Fruit fly (Drosophila melanogaster) whole organism, embryonic: ENCODE results near the gene HDAC6.
A peak's percentile ranks its signal among the peaks of the same experiment; 100 is the strongest.

Experiments used
- Abd-B ChIP-seq: fragments of 200-800 bp; sonication (Bioruptor generic); optimal IDR thresholded peaks from 2 replicates; lab custom pipeline; 2018; ENCODE audit warnings: missing biosample characterization, mild to moderate bottlenecking, missing genetic modification characterization, moderate library complexity
- Ada2b ChIP-seq: fragments of 200-800 bp; sonication (Bioruptor generic); IDR thresholded peaks from 2 replicates; pipeline ENCODE4 v1.3.6; 2022; ENCODE audit warnings: missing biosample characterization, missing genetic modification characterization
- CG10543 ChIP-seq: fragments of 200-800 bp; sonication (Bioruptor generic); optimal IDR thresholded peaks from 3 replicates; lab custom pipeline; 2017; ENCODE audit warnings: missing biosample characterization, mild to moderate bottlenecking, missing genetic modification characterization, moderate library complexity
- CG11398 ChIP-seq: fragments of 200-800 bp; sonication (Bioruptor generic); optimal IDR thresholded peaks from 2 replicates; lab custom pipeline; 2016; ENCODE audit warnings: missing biosample characterization, missing genetic modification characterization
- CG11696 ChIP-seq: fragments of 200-800 bp; sonication (Bioruptor generic); IDR thresholded peaks from 2 replicates; pipeline ENCODE4 v1.3.6; 2022; ENCODE audit warnings: missing biosample characterization, missing genetic modification characterization
- CG12219 ChIP-seq: fragments of 200-800 bp; sonication (Bioruptor generic); optimal IDR thresholded peaks from 3 replicates; lab custom pipeline; 2018; ENCODE audit warnings: missing biosample characterization, mild to moderate bottlenecking, missing genetic modification characterization
- CG14014 ChIP-seq: fragments of 200-800 bp; sonication (Bioruptor generic); IDR thresholded peaks from 2 replicates; pipeline ENCODE4 v1.3.6; 2022; ENCODE audit warnings: missing biosample characterization, missing genetic modification characterization
- CG15011 ChIP-seq: fragments of 200-800 bp; sonication (Bioruptor generic); optimal IDR thresholded peaks from 3 replicates; lab custom pipeline; 2018; ENCODE audit warnings: missing biosample characterization, mild to moderate bottlenecking, missing genetic modification characterization
- CG17802 ChIP-seq: fragments of 200-800 bp; sonication (Bioruptor generic); optimal IDR thresholded peaks from 2 replicates; lab custom pipeline; 2018; ENCODE audit warnings: missing biosample characterization, mild to moderate bottlenecking, missing genetic modification characterization, moderate library complexity
- CG18764 ChIP-seq: fragments of 200-800 bp; sonication (Bioruptor generic); optimal IDR thresholded peaks from 3 replicates; lab custom pipeline; 2016; ENCODE audit warnings: missing biosample characterization, missing genetic modification characterization
- CG2129 ChIP-seq: fragments of 200-800 bp; sonication (Bioruptor generic); IDR thresholded peaks from 2 replicates; pipeline ENCODE4 v1.3.6; 2022; ENCODE audit warnings: missing biosample characterization, missing genetic modification characterization; ENCODE audit not compliant: partially characterized antibody
- CG2199 ChIP-seq: fragments of 200-800 bp; sonication (Bioruptor generic); IDR thresholded peaks from 3 replicates; pipeline ENCODE4 v1.3.6; 2022; ENCODE audit warnings: missing biosample characterization, missing genetic modification characterization
- CG31224 ChIP-seq: fragments of 200-800 bp; sonication (Bioruptor generic); IDR thresholded peaks from 2 replicates; pipeline ENCODE4 v1.3.6; 2022; ENCODE audit warnings: missing biosample characterization, missing genetic modification characterization
- CG4617 ChIP-seq: fragments of 200-800 bp; sonication (Bioruptor generic); optimal IDR thresholded peaks from 3 replicates; lab custom pipeline; 2016; ENCODE audit warnings: missing biosample characterization, missing genetic modification characterization, borderline replicate concordance
- CG6765 ChIP-seq: fragments of 200-800 bp; sonication (Bioruptor generic); optimal IDR thresholded peaks from 3 replicates; lab custom pipeline; 2017; ENCODE audit warnings: missing biosample characterization, mild to moderate bottlenecking, missing genetic modification characterization
- CG6813 ChIP-seq: fragments of 200-800 bp; sonication (Bioruptor generic); optimal IDR thresholded peaks from 2 replicates; lab custom pipeline; 2017; ENCODE audit warnings: missing biosample characterization, missing genetic modification characterization, mild to moderate bottlenecking, moderate library complexity, missing genetic modification reagents
- CG7928 ChIP-seq: fragments of 200-800 bp; sonication (Bioruptor generic); optimal IDR thresholded peaks from 2 replicates; lab custom pipeline; 2017; ENCODE audit warnings: missing biosample characterization, mild to moderate bottlenecking, missing genetic modification characterization
- CrebB ChIP-seq: fragments of 200-800 bp; sonication (Bioruptor generic); optimal IDR thresholded peaks from 3 replicates; lab custom pipeline; 2018; ENCODE audit warnings: missing biosample characterization, mild to moderate bottlenecking, missing genetic modification characterization
- D19A ChIP-seq: fragments of 200-800 bp; optimal IDR thresholded peaks from 3 replicates; lab custom pipeline; 2019; ENCODE audit warnings: missing biosample characterization, mild to moderate bottlenecking, missing genetic modification characterization, moderate library complexity
- Dfd ChIP-seq, 2 experiments: fragments of >200 bp; optimal IDR thresholded peaks; 2 replicates each; lab custom pipeline; 2017; ENCODE audit warnings: missing biosample characterization in 2 of 2, missing genetic modification characterization in 2 of 2
- Dip2 ChIP-seq: fragments of 200-800 bp; sonication (Bioruptor generic); IDR thresholded peaks from 2 replicates; pipeline ENCODE4 v1.3.6; 2022; ENCODE audit warnings: missing biosample characterization, missing genetic modification characterization
- Dref ChIP-seq: fragments of 200-800 bp; sonication (Bioruptor generic); IDR thresholded peaks from 2 replicates; pipeline ENCODE4 v1.3.6; 2022; ENCODE audit warnings: missing biosample characterization, missing genetic modification characterization
- Gsc ChIP-seq: fragments of 200-800 bp; sonication (Bioruptor generic); IDR thresholded peaks from 2 replicates; pipeline ENCODE4 v1.3.6; 2022; ENCODE audit warnings: missing biosample characterization, missing genetic modification characterization
- HLH3B ChIP-seq: fragments of 200-800 bp; sonication (Bioruptor generic); IDR thresholded peaks from 2 replicates; pipeline ENCODE4 v1.3.6; 2022; ENCODE audit warnings: missing biosample characterization, missing genetic modification characterization
- Hr51 ChIP-seq, 2 experiments: fragments of 200-800 bp; sonication (Bioruptor generic); optimal IDR thresholded peaks; 2 replicates in 1 of 2; 3 replicates in 1 of 2; lab custom pipeline; 2016 to 2018; ENCODE audit warnings: missing biosample characterization in 2 of 2, missing genetic modification characterization in 2 of 2, mild to moderate bottlenecking in 1 of 2, moderate library complexity in 1 of 2
- Hsf ChIP-seq: fragments of 200-800 bp; sonication (Bioruptor generic); optimal IDR thresholded peaks from 3 replicates; lab custom pipeline; 2016; ENCODE audit warnings: missing biosample characterization, missing genetic modification characterization
- Jarid2 ChIP-seq: fragments of 200-800 bp; sonication (Bioruptor generic); optimal IDR thresholded peaks from 3 replicates; lab custom pipeline; 2017; ENCODE audit warnings: mild to moderate bottlenecking, missing biosample characterization, missing genetic modification reagents, missing genetic modification characterization
- MESR4 ChIP-seq: fragments of 200-800 bp; sonication (Bioruptor generic); optimal IDR thresholded peaks from 2 replicates; lab custom pipeline; 2018; ENCODE audit warnings: missing biosample characterization, mild to moderate bottlenecking, missing genetic modification characterization, moderate library complexity
- Mrtf ChIP-seq: fragments of 200-800 bp; sonication (Bioruptor generic); IDR thresholded peaks from 3 replicates; pipeline ENCODE4 v1.3.6; 2022; ENCODE audit warnings: missing biosample characterization, missing genetic modification characterization
- Neu2 ChIP-seq: fragments of 200-800 bp; sonication (Bioruptor generic); optimal IDR thresholded peaks from 3 replicates; lab custom pipeline; 2016; ENCODE audit warnings: missing biosample characterization, missing genetic modification characterization, borderline replicate concordance
- Sin3A ChIP-seq: fragments of >200 bp; optimal IDR thresholded peaks from 2 replicates; lab custom pipeline; 2018
- Sry-β ChIP-seq: fragments of 200-800 bp; sonication (Bioruptor generic); optimal IDR thresholded peaks from 2 replicates; lab custom pipeline; 2018; ENCODE audit warnings: missing biosample characterization, mild to moderate bottlenecking, missing genetic modification characterization, moderate library complexity
- Stat92E ChIP-seq, 3 experiments: fragments of >200 bp in 2 of 3; fragments of 200-800 bp in 1 of 3; sonication (Bioruptor generic) in 1 of 3; optimal IDR thresholded peaks; 2 replicates each; lab custom pipeline; 2017 to 2019; ENCODE audit warnings: missing biosample characterization in 3 of 3, missing genetic modification characterization in 3 of 3, mild to moderate bottlenecking in 1 of 3, moderate library complexity in 1 of 3
- Vsx1 ChIP-seq: fragments of 200-800 bp; sonication (Bioruptor generic); optimal IDR thresholded peaks from 2 replicates; lab custom pipeline; 2017; ENCODE audit warnings: missing biosample characterization, mild to moderate bottlenecking, missing genetic modification characterization, missing genetic modification reagents
- cas ChIP-seq: fragments of 200-800 bp; sonication (Bioruptor generic); IDR thresholded peaks from 2 replicates; pipeline ENCODE4 v1.3.6; 2022; ENCODE audit warnings: missing biosample characterization, missing genetic modification characterization
- dan ChIP-seq: fragments of 200-800 bp; sonication (Bioruptor generic); IDR thresholded peaks from 2 replicates; pipeline ENCODE4 v1.3.6; 2022; ENCODE audit warnings: missing biosample characterization, missing genetic modification characterization
- ems ChIP-seq: fragments of 200-800 bp; sonication (Bioruptor generic); optimal IDR thresholded peaks from 3 replicates; lab custom pipeline; 2016; ENCODE audit warnings: missing biosample characterization, missing genetic modification characterization
- eyg ChIP-seq: fragments of 200-800 bp; sonication (Bioruptor generic); optimal IDR thresholded peaks from 3 replicates; lab custom pipeline; 2016; ENCODE audit warnings: missing biosample characterization, missing genetic modification characterization
- fd96Cb ChIP-seq: fragments of 200-800 bp; sonication (Bioruptor generic); optimal IDR thresholded peaks from 2 replicates; lab custom pipeline; 2018; ENCODE audit warnings: missing biosample characterization, mild to moderate bottlenecking, missing genetic modification characterization, moderate library complexity
- grau ChIP-seq: fragments of 200-800 bp; optimal IDR thresholded peaks from 3 replicates; lab custom pipeline; 2019; ENCODE audit warnings: missing biosample characterization, mild to moderate bottlenecking, missing genetic modification characterization, moderate library complexity
- lilli ChIP-seq: fragments of 200-800 bp; sonication (Bioruptor generic); optimal IDR thresholded peaks from 3 replicates; lab custom pipeline; 2016; ENCODE audit warnings: missing biosample characterization, missing genetic modification characterization
- lov ChIP-seq, 2 experiments: fragments of 200-800 bp in 1 of 2; fragments of >200 bp in 1 of 2; sonication (Bioruptor generic) in 1 of 2; IDR thresholded peaks in 1 of 2; optimal IDR thresholded peaks in 1 of 2; 2 replicates in 1 of 2; 3 replicates in 1 of 2; pipeline versions ENCODE4 v1.3.6 to Lab custom; 2017 to 2022; ENCODE audit warnings: missing biosample characterization in 1 of 2, missing genetic modification characterization in 1 of 2
- odd ChIP-seq: fragments of 200-800 bp; sonication (Bioruptor generic); optimal IDR thresholded peaks from 2 replicates; lab custom pipeline; 2017; ENCODE audit warnings: missing biosample characterization, mild to moderate bottlenecking, missing genetic modification characterization
- pho ChIP-seq: fragments of 200-800 bp; sonication (Bioruptor generic); optimal IDR thresholded peaks from 2 replicates; lab custom pipeline; 2016; ENCODE audit warnings: missing biosample characterization, missing genetic modification characterization
- repo ChIP-seq: fragments of 200-800 bp; sonication (Bioruptor generic); optimal IDR thresholded peaks from 2 replicates; lab custom pipeline; 2016; ENCODE audit warnings: missing biosample characterization, missing genetic modification characterization
- run ChIP-seq: fragments of 200-800 bp; sonication (Bioruptor generic); optimal IDR thresholded peaks from 3 replicates; lab custom pipeline; 2018; ENCODE audit warnings: missing biosample characterization, mild to moderate bottlenecking, missing genetic modification characterization
- vnd ChIP-seq: fragments of 200-800 bp; sonication (Bioruptor generic); IDR thresholded peaks from 3 replicates; pipeline ENCODE4 v1.3.6; 2022; ENCODE audit warnings: missing biosample characterization, missing genetic modification characterization; ENCODE audit not compliant: partially characterized antibody
- yki ChIP-seq: fragments of >200 bp; optimal IDR thresholded peaks from 3 replicates; lab custom pipeline; 2018

The HDAC6 gene

dm6 chrX:15298298-15299069 lies 34.6 kb upstream of the HDAC6 start (continued):
- TF ChIP-seq MESR4 (GFP tag; lab: Kevin White, UChicago) = peak; percentile 15
- peak in 1 of 3 experiments; percentile 76 for TF ChIP-seq Stat92E (GFP tag; optimal IDR thresholded peaks at IDR 0.05; lab: Kevin White, UChicago)
- peak; percentile 98 for TF ChIP-seq fd96Cb (tag; lab: Kevin White, UChicago)
- TF ChIP-seq CG2199 (GFP tag; lab: Robert Waterston, UW) = peak; percentile 89
- peak; percentile 98 for TF ChIP-seq odd (GFP tag; lab: Kevin White, UChicago)
- no peak for TF ChIP-seq Dref (GFP tag; lab: Robert Waterston, UW)
- TF ChIP-seq CG6813 = peak; percentile 96
- TF ChIP-seq Ada2b = peak; percentile 95
- TF ChIP-seq HLH3B (GFP tag; lab: Robert Waterston, UW) = peak; percentile 97
- TF ChIP-seq CG6765 (GFP tag; lab: Kevin White, UChicago) = peak; percentile 96
- TF ChIP-seq Abd-B (GFP tag; lab: Kevin White, UChicago) = peak; percentile 98
- TF ChIP-seq Vsx1 (GFP tag; lab: Kevin White, UChicago) = peak; percentile 94
- TF ChIP-seq dan (GFP tag; lab: Robert Waterston, UW) = peak; percentile 63; the same call in 1 of the 2 replicates
- TF ChIP-seq CG31224 = peak; percentile 95
- TF ChIP-seq cas (GFP tag; lab: Robert Waterston, UW) = peak; percentile 92
- TF ChIP-seq Neu2 = no peak
- TF ChIP-seq Mrtf (GFP tag; lab: Robert Waterston, UW) = peak; percentile 93
- peak; percentile 79 to 99 for TF ChIP-seq Hr51 (GFP tag; optimal IDR thresholded peaks at IDR 0.05; lab: Kevin White, UChicago)
- TF ChIP-seq ems (GFP tag; lab: Kevin White, UChicago) = peak; percentile 75
- TF ChIP-seq pho = peak; percentile 80
- TF ChIP-seq CG14014 (GFP tag; lab: Robert Waterston, UW) = peak; percentile 98
- TF ChIP-seq lov (optimal IDR thresholded peaks at IDR 0.05; lab: Kevin White, UChicago) = no peak
- peak; percentile 86; the same call in 2 of the 3 replicates for TF ChIP-seq lov (GFP tag; IDR thresholded peaks at IDR 0.05; lab: Robert Waterston, UW)
- TF ChIP-seq CG17802 (tag; lab: Kevin White, UChicago) = peak; percentile 82
- peak; percentile 96 for TF ChIP-seq run (tag; lab: Kevin White, UChicago)
- TF ChIP-seq D19A (tag; lab: Kevin White, UChicago) = peak; percentile 95
- TF ChIP-seq CrebB (tag; lab: Kevin White, UChicago) = peak; percentile 96
- peak; percentile 95 for TF ChIP-seq CG12219
- peak; percentile 92 for TF ChIP-seq lilli
- TF ChIP-seq Dip2 (GFP tag; lab: Robert Waterston, UW) = peak; percentile 71
- TF ChIP-seq CG18764 (GFP tag; lab: Kevin White, UChicago) = peak; percentile 94
- TF ChIP-seq yki (lab: Kevin White, UChicago) = peak; percentile 11
- TF ChIP-seq CG10543 (GFP tag; lab: Kevin White, UChicago) = peak; percentile 98
- TF ChIP-seq CG4617 = peak; percentile 89
- peak; percentile 87 for TF ChIP-seq Hsf
- peak in 1 of 2 experiments; percentile 43 for TF ChIP-seq Dfd (GFP tag; optimal IDR thresholded peaks at IDR 0.05; lab: Kevin White, UChicago)
- peak; percentile 98 for TF ChIP-seq grau (tag; lab: Kevin White, UChicago)
- no peak for TF ChIP-seq CG2129 (GFP tag; lab: Robert Waterston, UW)
- TF ChIP-seq Jarid2 = peak; percentile 88
- peak; percentile 44 for TF ChIP-seq repo (GFP tag; lab: Kevin White, UChicago)
- TF ChIP-seq CG15011 (GFP tag; lab: Kevin White, UChicago) = peak; percentile 98
- peak; percentile 54 for TF ChIP-seq eyg
- TF ChIP-seq CG11398 (GFP tag; lab: Kevin White, UChicago) = no peak
- no peak for TF ChIP-seq Sin3A (lab: Kevin White, UChicago)
- peak; percentile 80 for TF ChIP-seq CG7928 (GFP tag; lab: Kevin White, UChicago)
- TF ChIP-seq Sry-β (GFP tag; lab: Kevin White, UChicago) = peak; percentile 49
- TF ChIP-seq vnd (GFP tag; lab: Robert Waterston, UW) = no peak
- peak; percentile 81 for TF ChIP-seq CG11696 (GFP tag; lab: Robert Waterston, UW)
- peak; percentile 95 for TF ChIP-seq Gsc
